Fruit fly (Drosophila melanogaster): ENCODE data around the gene Ahcy.

Gene Ahcy

dm6 chrX:15453121-15453520 lies 3.1 kb downstream of the Ahcy start, which contains the start of gene CG11655 (continued):
- TF ChIP-seq Dref (GFP tag; IDR thresholded peaks at IDR 0.05) (0 out of 2 replicates have a peak, but pooled peaks have one; percentile 23), PHDP (tag; optimal IDR thresholded peaks at IDR 0.05) (peak; percentile 43), hth (optimal IDR thresholded peaks at IDR 0.05) (no peak), vvl (GFP tag; IDR thresholded peaks at IDR 0.05) (peak; percentile 61), Xrp1 (GFP tag; IDR thresholded peaks at IDR 0.05) (peak; percentile 66), CG17361 (GFP tag; IDR thresholded peaks at IDR 0.05) (no peak), Poxn (GFP tag; IDR thresholded peaks at IDR 0.05) (no peak), Trl (optimal IDR thresholded peaks at IDR 0.05) (no peak), Trl (GFP tag; optimal IDR thresholded peaks at IDR 0.05) (no peak), Dp (GFP tag; optimal IDR thresholded peaks at IDR 0.05) (no peak), pb (GFP tag; optimal IDR thresholded peaks at IDR 0.05) (no peak), HHEX (GFP tag; optimal IDR thresholded peaks at IDR 0.05) (no peak), tx (GFP tag; optimal IDR thresholded peaks at IDR 0.05) (no peak), YL-1 (GFP tag; optimal IDR thresholded peaks at IDR 0.05) (no peak), pum (GFP tag; optimal IDR thresholded peaks at IDR 0.05) (no peak), CG6689 (GFP tag; IDR thresholded peaks at IDR 0.05) (0 out of 2 replicates have a peak, but pooled peaks have one; percentile 30), Usf (GFP tag; optimal IDR thresholded peaks at IDR 0.05) (peak; percentile 21), pzg (GFP tag; optimal IDR thresholded peaks at IDR 0.05) (no peak), E2f1 (GFP tag; IDR thresholded peaks at IDR 0.05) (peak; percentile 28; the same call in 1 of the 2 replicates), CG34224 (GFP tag; IDR thresholded peaks at IDR 0.05; ENCODE audit: partially characterized antibody) (no peak), HLH4C (GFP tag; IDR thresholded peaks at IDR 0.05; ENCODE audit: partially characterized antibody) (no peak), CG3065 (GFP tag; optimal IDR thresholded peaks at IDR 0.05) (no peak), CG10321 (GFP tag; IDR thresholded peaks at IDR 0.05) (peak; percentile 92), CG7745 (tag; optimal IDR thresholded peaks at IDR 0.05) (no peak), sens (GFP tag) (peak; percentile 84), Ets97D (GFP tag; optimal IDR thresholded peaks at IDR 0.05) (no peak), ATbp (GFP tag; optimal IDR thresholded peaks at IDR 0.05) (no peak), Nf-YA (GFP tag; IDR thresholded peaks at IDR 0.05) (no peak), Antp (GFP tag; optimal IDR thresholded peaks at IDR 0.05) (no peak), Scr (GFP tag; IDR thresholded peaks at IDR 0.05; ENCODE audit: partially characterized antibody) (no peak), Awh (GFP tag; IDR thresholded peaks at IDR 0.05) (no peak), tgo (GFP tag; IDR thresholded peaks at IDR 0.05) (peak; percentile 21; the same call in 1 of the 3 replicates), bbx (GFP tag; IDR thresholded peaks at IDR 0.05; ENCODE audit: partially characterized antibody) (no peak), prd (optimal IDR thresholded peaks at IDR 0.05) (no peak), prd (GFP tag; IDR thresholded peaks at IDR 0.05) (peak; percentile 69; the same call in 2 of the 3 replicates), Abd-B (GFP tag; optimal IDR thresholded peaks at IDR 0.05) (peak; percentile 33), insv (GFP tag; optimal IDR thresholded peaks at IDR 0.05) (peak in 1 of 2 experiments; percentile 89), Bdp1 (GFP tag; optimal IDR thresholded peaks at IDR 0.05) (no peak), Mad (GFP tag; optimal IDR thresholded peaks at IDR 0.05) (no peak), org-1 (GFP tag; optimal IDR thresholded peaks at IDR 0.05) (no peak), MTF-1 (GFP tag; optimal IDR thresholded peaks at IDR 0.05; ENCODE audit: borderline replicate concordance) (no peak), fru (optimal IDR thresholded peaks at IDR 0.05) (no peak)

dm6 chrX:15462436-15462857 lies 12.4 kb downstream of the Ahcy start, which contains the start of the genes shtd, CG6294 and CG6299:
Gene shtd, minus strand, starts transcription at chrX:15462441.
Gene CG6294, plus strand, starts transcription at chrX:15462722.
Gene CG6299, plus strand, starts transcription at chrX:15462722.
- TF ChIP-seq CG15696 (tag; optimal IDR thresholded peaks at IDR 0.05) (peak; percentile 14), CG13624 (GFP tag; optimal IDR thresholded peaks at IDR 0.05) (no peak), ewg (GFP tag; optimal IDR thresholded peaks at IDR 0.05) (no peak), Adf1 (GFP tag; IDR thresholded peaks at IDR 0.05) (no peak), cas (GFP tag; IDR thresholded peaks at IDR 0.05) (no peak), HLH4C (GFP tag; IDR thresholded peaks at IDR 0.05; ENCODE audit: partially characterized antibody) (peak; percentile 100), gcm2 (GFP tag; optimal IDR thresholded peaks at IDR 0.05) (no peak), CG7786 (GFP tag; optimal IDR thresholded peaks at IDR 0.05) (no peak), CHES-1-like (GFP tag; optimal IDR thresholded peaks at IDR 0.05) (no peak), CG7372 (GFP tag; IDR thresholded peaks at IDR 0.05) (no peak), CG8944 (GFP tag; optimal IDR thresholded peaks at IDR 0.05) (no peak), Jarid2 (GFP tag; optimal IDR thresholded peaks at IDR 0.05) (no peak), trh (GFP tag; optimal IDR thresholded peaks at IDR 0.05) (no peak), ci (GFP tag; IDR thresholded peaks at IDR 0.05) (no peak), CG4707 (GFP tag; optimal IDR thresholded peaks at IDR 0.05) (no peak)
